Worm (Caenorhabditis elegans): Measurements from ENCODE around the gene srh-299.

The srh-299 gene

ce11 chrV:15880705-15881104 lies 17.6 kb downstream of the srh-299 start (continued):
- TF ChIP-seq daf-16 (GFP tag; optimal IDR thresholded peaks at IDR 0.05) (no peak), daf-16 (tag; optimal IDR thresholded peaks at IDR 0.05) (peak; percentile 61), lin-15B (tag; optimal IDR thresholded peaks at IDR 0.05) (no peak), Y105C5A.15 (GFP tag; IDR thresholded peaks at IDR 0.05) (no peak), Y75B8A.6 (GFP tag; IDR thresholded peaks at IDR 0.05) (0 out of 2 replicates have a peak, but pooled peaks have one; percentile 29), lin-13 (GFP tag; optimal IDR thresholded peaks at IDR 0.05) (no peak), ama-1 (optimal IDR thresholded peaks at IDR 0.05) (no peak), mes-2 (tag; optimal IDR thresholded peaks at IDR 0.05; ENCODE audit: poor library complexity, severe bottlenecking) (peak; percentile 38), ztf-11 (tag; optimal IDR thresholded peaks at IDR 0.05) (no peak), ces-1 (GFP tag; optimal IDR thresholded peaks at IDR 0.05) (no peak), T20F7.1 (GFP tag; optimal IDR thresholded peaks at IDR 0.05) (peak; percentile 20), nhr-76 (tag; optimal IDR thresholded peaks at IDR 0.05) (no peak), unc-39 (tag; optimal IDR thresholded peaks at IDR 0.05) (no peak), nhr-11 (tag; optimal IDR thresholded peaks at IDR 0.05) (peak; percentile 26), mdt-29 (GFP tag; IDR thresholded peaks at IDR 0.05) (no peak), ctbp-1 (GFP tag; IDR thresholded peaks at IDR 0.05) (no peak), ceh-20 (GFP tag; IDR thresholded peaks at IDR 0.05) (no peak), lin-29 (GFP tag; IDR thresholded peaks at IDR 0.05) (no peak), ceh-62 (tag; optimal IDR thresholded peaks at IDR 0.05) (no peak), daf-19 (GFP tag; conservative IDR thresholded peaks at IDR 0.05) (no peak), zip-2 (tag; optimal IDR thresholded peaks at IDR 0.05) (peak; percentile 73), lir-3 (tag; optimal IDR thresholded peaks at IDR 0.05) (no peak), pqm-1 (tag; optimal IDR thresholded peaks at IDR 0.05) (peak; percentile 17), hmg-1.1 (GFP tag; IDR thresholded peaks at IDR 0.05) (0 out of 2 replicates have a peak, but pooled peaks have one; percentile 22), spr-3 (GFP tag; optimal IDR thresholded peaks at IDR 0.05) (no peak), zag-1 (tag; optimal IDR thresholded peaks at IDR 0.05) (no peak), mep-1 (tag; optimal IDR thresholded peaks at IDR 0.05) (peak; percentile 50), unc-130 (GFP tag; optimal IDR thresholded peaks at IDR 0.05) (no peak), R02D3.7 (tag; optimal IDR thresholded peaks at IDR 0.05) (no peak), Y5F2A.4 (GFP tag; optimal IDR thresholded peaks at IDR 0.05) (no peak), F10B5.3 (tag; optimal IDR thresholded peaks at IDR 0.05) (no peak), nhr-25 (tag; optimal IDR thresholded peaks at IDR 0.05; ENCODE audit: borderline replicate concordance, insufficient read depth) (no peak), ZK337.2 (GFP tag; IDR thresholded peaks at IDR 0.05) (no peak), duxl-1 (tag; optimal IDR thresholded peaks at IDR 0.05; ENCODE audit: poor library complexity) (no peak), nhr-28 (tag; optimal IDR thresholded peaks at IDR 0.05) (peak; percentile 95), fkh-10 (GFP tag; optimal IDR thresholded peaks at IDR 0.05) (no peak), hif-1 (tag; optimal IDR thresholded peaks at IDR 0.05) (peak in 1 of 2 experiments; percentile 37), dmd-9 (GFP tag; IDR thresholded peaks at IDR 0.05) (no peak), fos-1 (tag; optimal IDR thresholded peaks at IDR 0.05) (no peak), nhr-102 (tag; optimal IDR thresholded peaks at IDR 0.05) (no peak), aly-2 (tag; optimal IDR thresholded peaks at IDR 0.05) (no peak), zfp-3 (GFP tag; conservative IDR thresholded peaks at IDR 0.05) (no peak), Y48G9A.11 (GFP tag; IDR thresholded peaks at IDR 0.05) (no peak), dpl-1 (GFP tag; optimal IDR thresholded peaks at IDR 0.05) (no peak), mxl-3 (GFP tag; optimal IDR thresholded peaks at IDR 0.05) (no peak), egl-27 (tag; optimal IDR thresholded peaks at IDR 0.05) (no peak), spr-1 (tag; optimal IDR thresholded peaks at IDR 0.05) (no peak)

All from whole organism, L4 larva.